Fruit fly (Drosophila melanogaster): ENCODE measurements around the gene CG6664.
A peak's percentile ranks its signal among the peaks of the same experiment; 100 is the strongest.

Gene CG6664

DNA sequence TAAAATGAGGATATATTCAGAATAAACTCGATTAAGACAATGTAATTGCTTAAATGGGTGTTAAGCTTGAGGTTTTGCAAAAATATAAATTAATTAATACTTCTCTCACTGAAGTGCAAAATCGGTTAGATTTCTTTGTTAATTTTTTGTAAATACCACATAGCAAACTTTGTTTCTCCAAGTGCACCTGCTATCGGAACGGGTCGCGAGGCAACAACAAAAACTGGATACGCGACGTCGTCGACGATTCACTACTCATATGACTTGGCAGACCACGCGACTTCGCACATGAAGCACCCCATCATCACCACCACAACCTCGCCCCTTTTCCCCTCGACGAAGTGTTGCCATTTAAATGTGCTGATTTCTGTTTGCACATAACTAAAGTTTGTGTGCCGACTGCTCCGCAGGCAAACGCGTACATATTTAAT is 8.9 kb downstream of the CG6664 start (continued):
- TF ChIP-seq CG12769 (tag; optimal IDR thresholded peaks at IDR 0.05) (peak; percentile 31), CG7839 (tag; optimal IDR thresholded peaks at IDR 0.05) (peak; percentile 46), Six4 (GFP tag; optimal IDR thresholded peaks at IDR 0.05) (no peak), ash1 (GFP tag; optimal IDR thresholded peaks at IDR 0.05) (peak; percentile 19), CG9797 (GFP tag; optimal IDR thresholded peaks at IDR 0.05) (no peak), Sry-β (GFP tag; optimal IDR thresholded peaks at IDR 0.05) (no peak), cas (GFP tag; IDR thresholded peaks at IDR 0.05) (no peak), CG17802 (tag; optimal IDR thresholded peaks at IDR 0.05) (no peak), CG6272 (GFP tag; IDR thresholded peaks at IDR 0.05) (no peak), h (optimal IDR thresholded peaks at IDR 0.05) (no peak), CG11696 (GFP tag; IDR thresholded peaks at IDR 0.05) (peak; percentile 31; the same call in 1 of the 2 replicates), CG2712 (tag; optimal IDR thresholded peaks at IDR 0.05) (peak; percentile 40), CG3847 (GFP tag; IDR thresholded peaks at IDR 0.05) (no peak), sna (GFP tag; IDR thresholded peaks at IDR 0.05; ENCODE audit: partially characterized antibody) (no peak), Dip2 (GFP tag; IDR thresholded peaks at IDR 0.05) (no peak), psq (GFP tag; optimal IDR thresholded peaks at IDR 0.05) (no peak), CG6254 (GFP tag; optimal IDR thresholded peaks at IDR 0.05) (no peak), chm (GFP tag; IDR thresholded peaks at IDR 0.05) (no peak), Ets97D (GFP tag; optimal IDR thresholded peaks at IDR 0.05) (no peak), Sry-δ (GFP tag; optimal IDR thresholded peaks at IDR 0.05) (no peak), CG15514 (GFP tag; optimal IDR thresholded peaks at IDR 0.05) (no peak), hbn (GFP tag; IDR thresholded peaks at IDR 0.05; ENCODE audit: partially characterized antibody) (no peak), CHES-1-like (GFP tag; optimal IDR thresholded peaks at IDR 0.05) (no peak), lbe (GFP tag; optimal IDR thresholded peaks at IDR 0.05) (peak; percentile 19), cad (GFP tag; optimal IDR thresholded peaks at IDR 0.05) (no peak), Eip74EF (GFP tag; optimal IDR thresholded peaks at IDR 0.05) (no peak), Med (GFP tag) (peak; percentile 59), tx (GFP tag; optimal IDR thresholded peaks at IDR 0.05) (no peak), CG10565 (GFP tag; optimal IDR thresholded peaks at IDR 0.05) (no peak), en (GFP tag; optimal IDR thresholded peaks at IDR 0.05) (no peak), CG17568 (GFP tag; optimal IDR thresholded peaks at IDR 0.05) (no peak), sd (tag; optimal IDR thresholded peaks at IDR 0.05) (no peak), CG31365 (tag; optimal IDR thresholded peaks at IDR 0.05) (no peak), shn (GFP tag; optimal IDR thresholded peaks at IDR 0.05) (no peak), ind (GFP tag; optimal IDR thresholded peaks at IDR 0.05) (peak; percentile 15), CG9817 (tag; optimal IDR thresholded peaks at IDR 0.05) (peak; percentile 35), CG3995 (GFP tag; optimal IDR thresholded peaks at IDR 0.05) (no peak), usp (GFP tag; optimal IDR thresholded peaks at IDR 0.05) (no peak), CG2889 (GFP tag; IDR thresholded peaks at IDR 0.05) (no peak), Stat92E (GFP tag; optimal IDR thresholded peaks at IDR 0.05) (no peak), Mad (GFP tag; optimal IDR thresholded peaks at IDR 0.05) (no peak), p53 (GFP tag; optimal IDR thresholded peaks at IDR 0.05) (no peak), pum (GFP tag; optimal IDR thresholded peaks at IDR 0.05) (no peak), maf-S (GFP tag; optimal IDR thresholded peaks at IDR 0.05) (no peak), Ptx1 (GFP tag; IDR thresholded peaks at IDR 0.05) (peak; percentile 44; the same call in 1 of the 2 replicates), CG9932 (GFP tag; IDR thresholded peaks at IDR 0.05) (no peak; the same call in 1 of the 2 replicates), amos (GFP tag; IDR thresholded peaks at IDR 0.05; ENCODE audit: partially characterized antibody) (no peak), fd102C (GFP tag; optimal IDR thresholded peaks at IDR 0.05) (no peak), CG16813 (GFP tag; IDR thresholded peaks at IDR 0.05; ENCODE audit: partially characterized antibody) (no peak), CG6813 (GFP tag; optimal IDR thresholded peaks at IDR 0.05) (no peak), Poxn (GFP tag; IDR thresholded peaks at IDR 0.05) (no peak)
